Worm (Caenorhabditis elegans): ENCODE results near the gene txdc-9.

Gene txdc-9

ce11 chrIII:6420995-6421404 lies 11.0 kb upstream of the txdc-9 start (continued):
- 0 out of 2 replicates have a peak, but pooled peaks have one; percentile 7 for TF ChIP-seq cebp-1 (GFP tag; IDR thresholded peaks at IDR 0.05)
- peak; percentile 88 for TF ChIP-seq cebp-1 (tag; optimal IDR thresholded peaks at IDR 0.05)
- TF ChIP-seq B0035.1 (tag; optimal IDR thresholded peaks at IDR 0.05) = no peak
- TF ChIP-seq Y53G8AR.9 (GFP tag; conservative IDR thresholded peaks at IDR 0.05) = no peak
- no peak for TF ChIP-seq Y53F4B.3 (GFP tag; IDR thresholded peaks at IDR 0.05)
- TF ChIP-seq K11D2.4 (GFP tag; IDR thresholded peaks at IDR 0.05) = peak; percentile 85
- TF ChIP-seq him-1 (tag; optimal IDR thresholded peaks at IDR 0.05) = no peak
- TF ChIP-seq lin-35 (GFP tag; optimal IDR thresholded peaks at IDR 0.05) = peak in 1 of 3 experiments; percentile 23
- peak; percentile 88 for TF ChIP-seq somi-1 (GFP tag; optimal IDR thresholded peaks at IDR 0.05)
- peak; percentile 75 for TF ChIP-seq nhr-80 (tag; optimal IDR thresholded peaks at IDR 0.05)
- no peak for TF ChIP-seq Y79H2A.3 (GFP tag; conservative IDR thresholded peaks at IDR 0.05)
- no peak for TF ChIP-seq F57C9.4 (tag; optimal IDR thresholded peaks at IDR 0.05)
- TF ChIP-seq F57A8.1 (GFP tag; optimal IDR thresholded peaks at IDR 0.05) = no peak
- TF ChIP-seq xnd-1 (tag; optimal IDR thresholded peaks at IDR 0.05) = no peak
- no peak for TF ChIP-seq mel-28 (tag; optimal IDR thresholded peaks at IDR 0.05; ENCODE audit: borderline replicate concordance)
- TF ChIP-seq ets-4 (GFP tag; optimal IDR thresholded peaks at IDR 0.05) = peak; percentile 74
- peak; percentile 0 for TF ChIP-seq F23B12.7 (tag; optimal IDR thresholded peaks at IDR 0.05; ENCODE audit: insufficient read depth)
- TF ChIP-seq nhr-120 (GFP tag; IDR thresholded peaks at IDR 0.05) = no peak
- no peak for TF ChIP-seq aptf-2 (GFP tag; conservative IDR thresholded peaks at IDR 0.05)
- peak; percentile 35; the same call in 1 of the 2 replicates for TF ChIP-seq Y95B8A.8 (GFP tag; IDR thresholded peaks at IDR 0.05)
- TF ChIP-seq madf-10 (tag; optimal IDR thresholded peaks at IDR 0.05) = peak; percentile 60
- TF ChIP-seq F55B11.4 (tag; optimal IDR thresholded peaks at IDR 0.05; ENCODE audit: borderline replicate concordance, insufficient read depth) = no peak
- TF ChIP-seq ztf-28 (GFP tag; IDR thresholded peaks at IDR 0.05) = no peak
- TF ChIP-seq snpc-1.3 (tag; optimal IDR thresholded peaks at IDR 0.05; ENCODE audit: insufficient read depth) = no peak
- no peak for TF ChIP-seq hsf-1 (GFP tag; IDR thresholded peaks at IDR 0.05)
- TF ChIP-seq sdz-38 (tag; optimal IDR thresholded peaks at IDR 0.05) = no peak
- no peak for TF ChIP-seq akir-1 (GFP tag; optimal IDR thresholded peaks at IDR 0.05)
- peak; percentile 99 for TF ChIP-seq hmg-1.2 (GFP tag; IDR thresholded peaks at IDR 0.05)
- TF ChIP-seq tbp1 (GFP tag; optimal IDR thresholded peaks at IDR 0.05) = peak; percentile 63
- TF ChIP-seq T07F8.4 (tag; optimal IDR thresholded peaks at IDR 0.05) = peak; percentile 5
- no peak for TF ChIP-seq lsy-27 (tag; optimal IDR thresholded peaks at IDR 0.05; ENCODE audit: borderline replicate concordance, insufficient read depth)
- TF ChIP-seq let-607 (tag; optimal IDR thresholded peaks at IDR 0.05) = peak in 1 of 2 experiments; percentile 70
- TF ChIP-seq madf-8 (GFP tag; conservative IDR thresholded peaks at IDR 0.05) = no peak
- TF ChIP-seq B0336.3 (GFP tag; IDR thresholded peaks at IDR 0.05) = peak; percentile 88
- TF ChIP-seq efl-1 (GFP tag; optimal IDR thresholded peaks at IDR 0.05) = no peak
- TF ChIP-seq egl-18 (GFP tag; IDR thresholded peaks at IDR 0.05) = no peak
- no peak for TF ChIP-seq F49E8.2 (tag; optimal IDR thresholded peaks at IDR 0.05; ENCODE audit: insufficient read depth)
- no peak for TF ChIP-seq nhr-90 (tag; optimal IDR thresholded peaks at IDR 0.05)
- no peak for TF ChIP-seq lag-1 (GFP tag; IDR thresholded peaks at IDR 0.05)
- TF ChIP-seq lin-54 (GFP tag; optimal IDR thresholded peaks at IDR 0.05) = peak; percentile 71
- TF ChIP-seq let-526 (GFP tag; IDR thresholded peaks at IDR 0.05) = peak; percentile 78
- no peak for TF ChIP-seq fkh-3 (tag; optimal IDR thresholded peaks at IDR 0.05)
- TF ChIP-seq ceh-100 (GFP tag; IDR thresholded peaks at IDR 0.05) = peak; percentile 51
- TF ChIP-seq bed-1 (GFP tag; IDR thresholded peaks at IDR 0.05) = no peak
- no peak for TF ChIP-seq nfya-1 (tag; optimal IDR thresholded peaks at IDR 0.05; ENCODE audit: borderline replicate concordance, insufficient read depth)
- peak; percentile 63 for TF ChIP-seq ztf-3 (GFP tag; optimal IDR thresholded peaks at IDR 0.05)
- no peak for TF ChIP-seq B0261.1 (tag; optimal IDR thresholded peaks at IDR 0.05)
- TF ChIP-seq dpl-1 (GFP tag; optimal IDR thresholded peaks at IDR 0.05) = no peak
